Fruit fly (Drosophila melanogaster) whole organism, prepupa: ENCODE measurements around the gene KFase.

Experiments used
- CG10631 ChIP-seq: fragments of 200-800 bp; sonication (Bioruptor generic); optimal IDR thresholded peaks from 2 replicates; lab custom pipeline; 2016; ENCODE audit warnings: missing biosample characterization, missing genetic modification characterization
- CG10669 ChIP-seq: fragments of 200-800 bp; sonication (Bioruptor generic); optimal IDR thresholded peaks from 3 replicates; lab custom pipeline; 2018; ENCODE audit warnings: missing biosample characterization, mild to moderate bottlenecking, missing genetic modification characterization, moderate library complexity
- CG11762 ChIP-seq: fragments of 200-800 bp; sonication (Bioruptor generic); optimal IDR thresholded peaks from 3 replicates; lab custom pipeline; 2016; ENCODE audit warnings: missing biosample characterization, missing genetic modification characterization; ENCODE audit not compliant: insufficient read depth
- CG15336 ChIP-seq: fragments of 200-800 bp; sonication (Bioruptor generic); IDR thresholded peaks from 2 replicates; pipeline ENCODE4 v1.3.6; 2022; ENCODE audit warnings: missing biosample characterization, missing genetic modification characterization
- CG31627 ChIP-seq: fragments of 200-800 bp; sonication (Bioruptor generic); optimal IDR thresholded peaks from 3 replicates; lab custom pipeline; 2016; ENCODE audit warnings: missing biosample characterization, missing genetic modification characterization
- CG34406 ChIP-seq: fragments of 200-800 bp; sonication (Bioruptor generic); optimal IDR thresholded peaks from 3 replicates; lab custom pipeline; 2016; ENCODE audit warnings: missing biosample characterization, missing genetic modification characterization
- CG3919 ChIP-seq: fragments of 200-800 bp; sonication (Bioruptor generic); optimal IDR thresholded peaks from 3 replicates; lab custom pipeline; 2016; ENCODE audit warnings: missing biosample characterization, missing genetic modification characterization
- CG4318 ChIP-seq: fragments of 200-800 bp; sonication (Bioruptor generic); optimal IDR thresholded peaks from 3 replicates; lab custom pipeline; 2017; ENCODE audit warnings: missing biosample characterization, mild to moderate bottlenecking, missing genetic modification characterization
- CG6163 ChIP-seq: fragments of 200-800 bp; sonication (Bioruptor generic); IDR thresholded peaks from 3 replicates; pipeline ENCODE4 v1.3.6; 2022; ENCODE audit warnings: missing biosample characterization, missing genetic modification characterization
- CG6276 ChIP-seq: fragments of 200-800 bp; sonication (Bioruptor generic); optimal IDR thresholded peaks from 2 replicates; lab custom pipeline; 2017; ENCODE audit warnings: missing biosample characterization, mild to moderate bottlenecking, missing genetic modification characterization
- CG6792 ChIP-seq: fragments of 200-800 bp; sonication (Bioruptor generic); optimal IDR thresholded peaks from 3 replicates; lab custom pipeline; 2016; ENCODE audit warnings: missing biosample characterization, missing genetic modification characterization
- CG6808 ChIP-seq: fragments of 200-800 bp; sonication (Bioruptor generic); optimal IDR thresholded peaks from 3 replicates; lab custom pipeline; 2017; ENCODE audit warnings: missing biosample characterization, missing genetic modification characterization, mild to moderate bottlenecking, moderate library complexity, missing genetic modification reagents
- CG6854 ChIP-seq: fragments of 200-800 bp; sonication (Bioruptor generic); optimal IDR thresholded peaks from 2 replicates; lab custom pipeline; 2017; ENCODE audit warnings: missing biosample characterization, mild to moderate bottlenecking, missing genetic modification characterization
- CG7368 ChIP-seq: fragments of 200-800 bp; sonication (Bioruptor generic); optimal IDR thresholded peaks from 3 replicates; lab custom pipeline; 2016; ENCODE audit warnings: missing biosample characterization, missing genetic modification characterization
- CG8319 ChIP-seq: fragments of 200-800 bp; sonication (Bioruptor generic); optimal IDR thresholded peaks from 3 replicates; lab custom pipeline; 2016; ENCODE audit warnings: missing biosample characterization, missing genetic modification characterization
- CG8632 ChIP-seq: fragments of 200-800 bp; sonication (Bioruptor generic); optimal IDR thresholded peaks from 3 replicates; lab custom pipeline; 2016; ENCODE audit warnings: missing biosample characterization, missing genetic modification characterization
- CG9139 ChIP-seq: fragments of 200-800 bp; sonication (Bioruptor generic); optimal IDR thresholded peaks from 3 replicates; lab custom pipeline; 2017; ENCODE audit warnings: missing biosample characterization, mild to moderate bottlenecking, missing genetic modification characterization
- Eip78C ChIP-seq: fragments of 200-800 bp; sonication (Bioruptor generic); peaks from one replicate; lab custom pipeline; 2016; ENCODE audit warnings: missing biosample characterization, missing genetic modification characterization
- Eip93F ChIP-seq: fragments of 200-800 bp; sonication (Bioruptor generic); optimal IDR thresholded peaks from 2 replicates; lab custom pipeline; 2016; ENCODE audit warnings: missing biosample characterization, mild to moderate bottlenecking, missing genetic modification characterization
- Ets21C ChIP-seq: fragments of 200-800 bp; sonication (Bioruptor generic); optimal IDR thresholded peaks from 3 replicates; lab custom pipeline; 2016; ENCODE audit warnings: missing biosample characterization, missing genetic modification characterization
- Ets96B ChIP-seq: fragments of 200-800 bp; optimal IDR thresholded peaks from 2 replicates; lab custom pipeline; 2019; ENCODE audit warnings: missing biosample characterization, mild to moderate bottlenecking, missing genetic modification characterization, moderate library complexity
- Gug ChIP-seq: fragments of 200-800 bp; sonication (Bioruptor generic); IDR thresholded peaks from 2 replicates; pipeline ENCODE4 v1.3.6; 2022; ENCODE audit warnings: missing biosample characterization, missing genetic modification characterization
- Hr38 ChIP-seq: sonication (Bioruptor generic); optimal IDR thresholded peaks from 2 replicates; lab custom pipeline; 2016; ENCODE audit warnings: missing biosample characterization, missing genetic modification characterization
- Lpt ChIP-seq: fragments of 200-800 bp; sonication (Bioruptor generic); optimal IDR thresholded peaks from 3 replicates; lab custom pipeline; 2016; ENCODE audit warnings: missing biosample characterization, missing genetic modification characterization
- Met ChIP-seq: fragments of 200-800 bp; sonication (Bioruptor generic); optimal IDR thresholded peaks from 3 replicates; lab custom pipeline; 2016; ENCODE audit warnings: missing biosample characterization, missing genetic modification characterization
- Smox ChIP-seq: fragments of 200-800 bp; sonication (Bioruptor generic); optimal IDR thresholded peaks from 3 replicates; lab custom pipeline; 2016; ENCODE audit warnings: missing biosample characterization, missing genetic modification characterization
- Sox102F ChIP-seq: fragments of 200-800 bp; sonication (Bioruptor generic); optimal IDR thresholded peaks from 2 replicates; lab custom pipeline; 2016; ENCODE audit warnings: missing biosample characterization, mild to moderate bottlenecking, missing genetic modification characterization
- Sox14 ChIP-seq: fragments of 200-800 bp; sonication (Bioruptor generic); optimal IDR thresholded peaks from 3 replicates; lab custom pipeline; 2016; ENCODE audit warnings: missing biosample characterization, missing genetic modification characterization
- achi ChIP-seq: fragments of 200-800 bp; sonication (Bioruptor generic); optimal IDR thresholded peaks from 3 replicates; lab custom pipeline; 2016; ENCODE audit warnings: missing biosample characterization, missing genetic modification characterization
- acj6 ChIP-seq: fragments of 200-800 bp; sonication (Bioruptor generic); optimal IDR thresholded peaks from 3 replicates; lab custom pipeline; 2016; ENCODE audit warnings: missing biosample characterization, missing genetic modification characterization
- dac ChIP-seq: fragments of 200-800 bp; sonication (Bioruptor generic); optimal IDR thresholded peaks from 2 replicates; lab custom pipeline; 2017; ENCODE audit warnings: missing biosample characterization, mild to moderate bottlenecking, missing genetic modification characterization
- dsx ChIP-seq: fragments of 200-800 bp; optimal IDR thresholded peaks from 3 replicates; lab custom pipeline; 2019; ENCODE audit warnings: missing biosample characterization, mild to moderate bottlenecking, missing genetic modification characterization, moderate library complexity; ENCODE audit not compliant: poor library complexity, severe bottlenecking
- eg ChIP-seq: fragments of 200-800 bp; sonication (Bioruptor generic); IDR thresholded peaks from 3 replicates; pipeline ENCODE4 v1.3.6; 2022; ENCODE audit warnings: missing biosample characterization, missing genetic modification characterization
- esn ChIP-seq: fragments of 200-800 bp; sonication (Bioruptor generic); optimal IDR thresholded peaks from 2 replicates; lab custom pipeline; 2016; ENCODE audit warnings: missing biosample characterization, mild to moderate bottlenecking, missing genetic modification characterization, moderate library complexity
- fd85E ChIP-seq: fragments of 200-800 bp; sonication (Bioruptor generic); optimal IDR thresholded peaks from 3 replicates; lab custom pipeline; 2016; ENCODE audit warnings: missing biosample characterization, missing genetic modification characterization
- fkh ChIP-seq: fragments of 200-800 bp; sonication (Bioruptor generic); optimal IDR thresholded peaks from 3 replicates; lab custom pipeline; 2017; ENCODE audit warnings: missing biosample characterization, mild to moderate bottlenecking, missing genetic modification characterization, moderate library complexity
- lz ChIP-seq: fragments of 200-800 bp; sonication (Bioruptor generic); optimal IDR thresholded peaks from 3 replicates; lab custom pipeline; 2016; ENCODE audit warnings: missing biosample characterization, missing genetic modification characterization
- net ChIP-seq: fragments of 200-800 bp; sonication (Bioruptor generic); optimal IDR thresholded peaks from 3 replicates; lab custom pipeline; 2016; ENCODE audit warnings: missing biosample characterization, missing genetic modification characterization
- pdm3 ChIP-seq: fragments of 200-800 bp; sonication (Bioruptor generic); optimal IDR thresholded peaks from 3 replicates; lab custom pipeline; 2016; ENCODE audit warnings: missing biosample characterization, missing genetic modification characterization
- spab ChIP-seq: fragments of 200-800 bp; sonication (Bioruptor generic); optimal IDR thresholded peaks from 2 replicates; lab custom pipeline; 2017; ENCODE audit warnings: missing biosample characterization, mild to moderate bottlenecking, missing genetic modification characterization, missing genetic modification reagents
- ss ChIP-seq, 2 experiments: fragments of 200-800 bp; sonication (Bioruptor generic); optimal IDR thresholded peaks; 2 replicates in 1 of 2; 3 replicates in 1 of 2; lab custom pipeline; 2017 to 2018; ENCODE audit warnings: mild to moderate bottlenecking in 2 of 2, missing biosample characterization in 2 of 2, missing genetic modification characterization in 2 of 2, moderate library complexity in 1 of 2
- svp ChIP-seq: fragments of 200-800 bp; sonication (Bioruptor generic); peaks from one replicate; lab custom pipeline; 2016; ENCODE audit warnings: missing biosample characterization, missing genetic modification characterization
- vri ChIP-seq: fragments of 200-800 bp; sonication (Bioruptor generic); optimal IDR thresholded peaks from 3 replicates; lab custom pipeline; 2016; ENCODE audit warnings: missing biosample characterization, mild to moderate bottlenecking, missing genetic modification characterization

Gene KFase

DNA sequence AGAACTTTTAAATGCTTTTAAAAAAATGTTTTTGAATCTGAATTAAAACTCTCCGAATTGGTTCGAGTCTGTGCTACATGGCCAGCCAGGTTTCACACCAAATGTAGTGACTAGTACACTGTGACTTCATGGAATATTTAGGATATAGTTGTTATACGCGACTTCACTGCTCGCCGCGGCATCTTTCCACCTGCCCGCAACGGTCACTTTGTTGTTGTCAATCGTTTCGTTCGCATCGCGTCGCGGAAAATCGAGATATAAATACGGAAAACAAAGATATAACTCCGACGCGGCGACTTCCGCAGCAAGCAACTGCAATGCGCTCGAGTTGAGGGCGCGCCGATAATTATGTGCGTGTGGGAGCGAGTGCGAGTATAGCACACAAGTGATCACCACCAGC lies 9.9 kb upstream of the KFase start, which contains the start of gene CG31637 (continued):
- TF ChIP-seq Eip78C (GFP tag; lab: Kevin White, UChicago) = peak; percentile 80
- no peak for TF ChIP-seq CG10631 (GFP tag; lab: Kevin White, UChicago)
- TF ChIP-seq CG8319 (GFP tag; lab: Kevin White, UChicago) = no peak
- TF ChIP-seq CG11762 (GFP tag; lab: Kevin White, UChicago) = no peak
- no peak for TF ChIP-seq Ets21C (GFP tag; lab: Kevin White, UChicago)
- no peak for TF ChIP-seq CG34406 (GFP tag; lab: Kevin White, UChicago)

DNA sequence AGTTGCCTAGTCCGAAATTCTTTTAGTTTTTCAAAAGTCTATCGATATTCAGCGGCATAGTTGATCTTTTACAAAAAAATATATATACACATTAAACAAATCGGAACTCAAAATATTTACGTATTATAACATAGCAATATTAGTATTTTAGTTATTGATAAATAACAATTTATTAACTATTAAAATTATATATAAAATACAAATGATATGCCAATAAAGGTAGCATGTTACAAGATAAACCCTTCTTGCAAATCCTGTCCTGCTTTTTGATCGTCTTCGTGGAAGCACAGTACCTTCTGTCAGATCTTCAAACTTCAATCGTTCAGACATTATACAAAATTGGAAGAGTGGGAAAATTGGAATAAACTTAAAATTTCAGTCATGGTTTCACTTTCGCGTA lies 8.2 kb upstream of the KFase start, which contains the start of gene CG9550:
CG9550 (plus strand) TSS at position 301 of the 400 bp plus-strand sequence.
- no peak for TF ChIP-seq CG6792 (GFP tag; lab: Kevin White, UChicago)
- no peak for TF ChIP-seq Ets21C (GFP tag; lab: Kevin White, UChicago)
- no peak for TF ChIP-seq CG7368 (GFP tag; lab: Kevin White, UChicago)
- TF ChIP-seq ss (GFP tag; optimal IDR thresholded peaks at IDR 0.05; lab: Kevin White, UChicago) = no peak
- no peak for TF ChIP-seq CG9139 (GFP tag; lab: Kevin White, UChicago)
- TF ChIP-seq Sox102F (GFP tag; lab: Kevin White, UChicago) = no peak
- TF ChIP-seq Sox14 (GFP tag; lab: Kevin White, UChicago) = no peak
- no peak for TF ChIP-seq achi (GFP tag; lab: Kevin White, UChicago)
- TF ChIP-seq CG10669 (GFP tag; lab: Kevin White, UChicago) = no peak
- TF ChIP-seq vri (GFP tag; lab: Kevin White, UChicago) = no peak
- TF ChIP-seq CG6163 (GFP tag; lab: Robert Waterston, UW) = no peak
- TF ChIP-seq pdm3 (GFP tag; lab: Kevin White, UChicago) = no peak
- no peak for TF ChIP-seq dac (GFP tag; lab: Kevin White, UChicago)
- no peak for TF ChIP-seq spab (GFP tag; lab: Kevin White, UChicago)
- TF ChIP-seq fkh = no peak
- no peak for TF ChIP-seq Hr38 (GFP tag; lab: Kevin White, UChicago)
- TF ChIP-seq Smox (GFP tag; lab: Kevin White, UChicago) = no peak
- no peak for TF ChIP-seq CG34406 (GFP tag; lab: Kevin White, UChicago)

DNA sequence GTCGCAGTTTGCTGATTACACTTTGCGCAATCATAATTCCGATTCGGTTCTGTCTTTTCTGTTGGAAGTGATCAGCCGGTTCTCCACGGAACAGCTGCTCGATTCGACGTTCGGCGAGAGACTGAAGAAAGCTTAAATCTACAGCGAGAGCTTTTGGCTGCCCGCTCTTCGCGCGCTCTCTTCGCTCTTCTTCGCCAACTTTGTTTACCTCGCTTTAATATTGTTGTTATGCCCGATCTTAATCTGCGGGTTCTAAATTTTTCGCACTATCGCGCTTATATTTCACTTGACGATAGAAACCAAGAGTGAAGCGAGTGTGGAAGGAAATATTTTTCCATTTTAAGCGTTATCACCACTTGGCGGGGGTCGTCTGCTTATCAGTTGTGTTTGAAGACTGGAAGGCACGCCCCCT lies 5.9 kb upstream of the KFase start, which contains the start of gene CG9547:
CG9547 (minus strand) TSS at position 128 of the 412 bp plus-strand sequence.
- TF ChIP-seq CG15336 (GFP tag; lab: Robert Waterston, UW) = peak; percentile 17; the same call in 1 of the 2 replicates
- TF ChIP-seq lz (GFP tag; lab: Kevin White, UChicago) = no peak
- peak; percentile 53 for TF ChIP-seq CG6163 (GFP tag; lab: Robert Waterston, UW)
- peak; percentile 30 for TF ChIP-seq CG3919 (GFP tag; lab: Kevin White, UChicago)
- TF ChIP-seq acj6 = no peak
- TF ChIP-seq Sox14 (GFP tag; lab: Kevin White, UChicago) = peak; percentile 14
- no peak for TF ChIP-seq CG10631 (GFP tag; lab: Kevin White, UChicago)
- no peak for TF ChIP-seq dac (GFP tag; lab: Kevin White, UChicago)
- peak; percentile 80 for TF ChIP-seq dsx (GFP tag; lab: Kevin White, UChicago)
- TF ChIP-seq fkh = peak; percentile 80
- peak; percentile 11 for TF ChIP-seq net (GFP tag; lab: Kevin White, UChicago)
- TF ChIP-seq vri (GFP tag; lab: Kevin White, UChicago) = peak; percentile 52
- peak; percentile 88 for TF ChIP-seq svp
- peak; percentile 53 for TF ChIP-seq Eip78C (GFP tag; lab: Kevin White, UChicago)
- TF ChIP-seq esn (GFP tag; lab: Kevin White, UChicago) = peak; percentile 17
- no peak for TF ChIP-seq CG31627 (GFP tag; lab: Kevin White, UChicago)
- peak; percentile 58 for TF ChIP-seq CG6854
- peak; percentile 58; the same call in 2 of the 3 replicates for TF ChIP-seq eg (GFP tag; lab: Robert Waterston, UW)

DNA sequence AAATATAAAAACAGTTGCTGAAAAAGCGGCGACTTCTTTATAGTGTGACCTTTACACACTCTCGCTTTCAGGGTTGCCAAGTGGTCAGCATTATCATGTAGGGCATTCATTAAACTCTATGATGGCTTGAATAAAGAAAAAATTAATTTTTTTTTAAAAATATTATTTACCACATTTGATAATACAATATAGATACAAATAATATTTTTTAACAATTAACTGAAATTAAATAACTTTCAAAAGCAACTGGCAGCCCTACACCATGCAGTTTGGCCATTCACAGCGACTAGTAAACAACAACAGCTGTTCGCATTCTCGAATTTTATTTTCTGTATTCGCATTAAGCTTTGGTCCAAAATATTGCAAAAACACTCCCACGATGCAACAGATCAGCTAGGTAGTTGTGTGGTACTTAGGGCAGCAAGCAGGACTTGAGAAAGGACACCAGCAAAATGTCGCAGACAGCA lies 2.3 kb upstream of the KFase start, which contains the start of the genes Phf5a and CG31638:
Phf5a (minus strand) TSS at position 61 of the 467 bp plus-strand sequence.
CG31638 (plus strand) TSS at position 279 of the 467 bp plus-strand sequence.
- TF ChIP-seq Eip93F (no peak), CG8632 (GFP tag; lab: Kevin White, UChicago) (peak; percentile 68), Lpt (GFP tag; lab: Kevin White, UChicago) (peak; percentile 72), net (GFP tag; lab: Kevin White, UChicago) (no peak), fd85E (no peak), achi (GFP tag; lab: Kevin White, UChicago) (peak; percentile 74), CG11762 (GFP tag; lab: Kevin White, UChicago) (peak; percentile 87), CG10631 (GFP tag; lab: Kevin White, UChicago) (no peak), spab (GFP tag; lab: Kevin White, UChicago) (peak; percentile 77), CG6276 (GFP tag; lab: Kevin White, UChicago) (no peak), Ets96B (tag; lab: Kevin White, UChicago) (peak; percentile 42), Met (GFP tag; lab: Kevin White, UChicago) (no peak), CG4318 (no peak), Gug (GFP tag; lab: Robert Waterston, UW) (peak; percentile 96), CG6854 (peak; percentile 76), dac (GFP tag; lab: Kevin White, UChicago) (peak; percentile 90), CG6808 (GFP tag; lab: Kevin White, UChicago) (peak; percentile 81), CG3919 (GFP tag; lab: Kevin White, UChicago) (peak; percentile 53)
